Fruit fly (Drosophila melanogaster) whole organism, prepupa: ENCODE results near the gene Acsx2.

Experiments used
- Blimp-1 ChIP-seq: fragments of 200-800 bp; sonication (Bioruptor generic); optimal IDR thresholded peaks from 3 replicates; lab custom pipeline; 2017; ENCODE audit warnings: missing biosample characterization, missing genetic modification characterization, mild to moderate bottlenecking, moderate library complexity, missing genetic modification reagents
- CG10669 ChIP-seq: fragments of 200-800 bp; sonication (Bioruptor generic); optimal IDR thresholded peaks from 3 replicates; lab custom pipeline; 2018; ENCODE audit warnings: missing biosample characterization, mild to moderate bottlenecking, missing genetic modification characterization, moderate library complexity
- Eip75B ChIP-seq: fragments of 200-800 bp; sonication (Bioruptor generic); optimal IDR thresholded peaks from 3 replicates; lab custom pipeline; 2016; ENCODE audit warnings: missing biosample characterization, missing genetic modification characterization
- Sox102F ChIP-seq: fragments of 200-800 bp; sonication (Bioruptor generic); optimal IDR thresholded peaks from 2 replicates; lab custom pipeline; 2016; ENCODE audit warnings: missing biosample characterization, mild to moderate bottlenecking, missing genetic modification characterization
- salr ChIP-seq, 2 experiments: fragments of 200-800 bp; sonication (Bioruptor generic); optimal IDR thresholded peaks; 3 replicates each; lab custom pipeline; 2016 to 2018; ENCODE audit warnings: missing biosample characterization in 2 of 2, missing genetic modification characterization in 2 of 2, mild to moderate bottlenecking in 1 of 2

DNA sequence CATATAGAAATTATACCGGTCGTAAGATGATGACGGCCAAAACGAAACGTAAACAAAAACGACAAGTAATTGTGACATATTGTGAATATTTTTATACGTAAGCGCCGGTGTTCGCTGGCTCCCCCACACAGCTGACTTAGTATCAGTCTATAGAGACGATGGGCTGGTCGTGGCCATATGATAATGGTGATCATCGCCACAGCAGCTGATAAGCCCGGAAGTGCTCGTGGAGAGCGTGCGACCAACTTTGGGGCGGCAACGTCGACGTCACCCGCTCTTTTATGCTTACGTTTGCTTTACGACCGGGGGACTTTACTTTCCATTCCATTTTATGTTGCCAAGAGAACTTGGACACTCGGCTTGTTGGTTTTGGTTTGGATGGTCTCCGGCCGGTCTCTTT, 14.1 kb downstream of the Acsx2 start:
- TF ChIP-seq Eip75B (GFP tag; lab: Kevin White, UChicago), result no peak
- TF ChIP-seq salr (GFP tag; optimal IDR thresholded peaks at IDR 0.05; lab: Kevin White, UChicago), result no peak
- no peak for TF ChIP-seq Blimp-1 (GFP tag; lab: Kevin White, UChicago)
- no peak for TF ChIP-seq Sox102F (GFP tag; lab: Kevin White, UChicago)
- TF ChIP-seq CG10669 (GFP tag; lab: Kevin White, UChicago), result no peak
